Fruit fly (Drosophila melanogaster) whole organism, embryonic: ENCODE data around the gene Sox102F.

Experiments
- CG10321 ChIP-seq: fragments of 200-800 bp; sonication (Bioruptor generic); IDR thresholded peaks from 2 replicates; pipeline ENCODE4 v1.3.6; 2022; ENCODE audit warnings: missing biosample characterization, missing genetic modification characterization
- CG17359 ChIP-seq: fragments of 200-800 bp; sonication (Bioruptor generic); optimal IDR thresholded peaks from 3 replicates; lab custom pipeline; 2018; ENCODE audit warnings: missing biosample characterization, mild to moderate bottlenecking, missing genetic modification characterization, moderate library complexity
- Gug ChIP-seq: fragments of 200-800 bp; sonication (Bioruptor generic); IDR thresholded peaks from 4 replicates; pipeline ENCODE4 v1.3.6; 2022; ENCODE audit warnings: missing biosample characterization, missing genetic modification characterization
- HLH3B ChIP-seq: fragments of 200-800 bp; sonication (Bioruptor generic); IDR thresholded peaks from 2 replicates; pipeline ENCODE4 v1.3.6; 2022; ENCODE audit warnings: missing biosample characterization, missing genetic modification characterization
- MBD-R2 ChIP-seq: fragments of 200-800 bp; sonication (Bioruptor generic); IDR thresholded peaks from 2 replicates; pipeline ENCODE4 v1.3.6; 2022; ENCODE audit warnings: missing biosample characterization, missing genetic modification characterization
- Side ChIP-seq: fragments of 200-800 bp; sonication (Bioruptor generic); optimal IDR thresholded peaks from 2 replicates; lab custom pipeline; 2016; ENCODE audit warnings: missing biosample characterization, missing genetic modification characterization
- dmrt99B ChIP-seq: fragments of 200-800 bp; sonication (Bioruptor generic); optimal IDR thresholded peaks from 2 replicates; lab custom pipeline; 2018; ENCODE audit warnings: missing biosample characterization, mild to moderate bottlenecking, missing genetic modification characterization, moderate library complexity
- dpn ChIP-seq, 2 experiments: fragments of 200-800 bp; sonication (Bioruptor generic); optimal IDR thresholded peaks; 3 replicates each; lab custom pipeline; 2016; ENCODE audit warnings: missing biosample characterization in 2 of 2, missing genetic modification characterization in 2 of 2
- dysf ChIP-seq: fragments of 200-800 bp; sonication (Bioruptor generic); IDR thresholded peaks from 3 replicates; pipeline ENCODE4 v1.3.6; 2022; ENCODE audit warnings: missing biosample characterization, missing genetic modification characterization
- gce ChIP-seq: fragments of 200-800 bp; sonication (Bioruptor generic); IDR thresholded peaks from 3 replicates; pipeline ENCODE4 v1.3.6; 2022; ENCODE audit warnings: missing biosample characterization, missing genetic modification characterization
- ham ChIP-seq: fragments of 200-800 bp; sonication (Bioruptor generic); IDR thresholded peaks from 2 replicates; pipeline ENCODE4 v1.3.6; 2022; ENCODE audit warnings: missing biosample characterization, missing genetic modification characterization
- her ChIP-seq: fragments of 200-800 bp; sonication (Bioruptor generic); optimal IDR thresholded peaks from 2 replicates; lab custom pipeline; 2016; ENCODE audit warnings: missing biosample characterization, missing genetic modification characterization
- hth ChIP-seq: fragments of >200 bp; optimal IDR thresholded peaks from 2 replicates; lab custom pipeline; 2017; ENCODE audit warnings: inconsistent platforms

DNA sequence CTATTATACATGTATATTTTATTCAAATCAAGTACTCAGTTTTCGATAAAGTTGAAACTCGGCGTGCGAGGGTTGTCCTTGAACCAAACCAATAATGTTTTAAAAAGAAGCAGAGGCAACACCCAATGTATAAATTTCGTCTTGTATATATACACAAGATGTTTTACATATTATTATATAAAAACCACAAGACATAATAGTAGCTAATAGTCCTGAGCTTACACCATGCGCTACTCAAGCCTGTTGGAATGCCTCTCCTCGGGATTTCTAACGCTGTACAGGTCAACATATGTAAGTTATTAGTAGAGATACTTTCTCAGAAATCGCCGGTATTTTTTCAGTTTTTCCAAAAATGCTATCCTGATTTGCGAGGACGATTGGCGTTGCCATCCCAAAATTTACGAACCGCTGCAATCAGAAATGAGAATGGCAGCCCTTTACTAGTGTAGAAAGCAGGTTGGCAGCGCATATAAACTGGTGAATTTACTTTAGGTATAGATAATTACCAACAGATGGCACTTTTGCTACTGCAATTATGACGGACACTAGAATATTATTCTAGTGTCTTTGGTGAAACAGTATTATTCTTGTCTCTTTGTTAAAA is 1.4 kb upstream of the Sox102F start:
- TF ChIP-seq gce (GFP tag; lab: Robert Waterston, UW): no peak
- TF ChIP-seq hth (lab: Kevin White, UChicago): no peak
- TF ChIP-seq ham (GFP tag; lab: Robert Waterston, UW): no peak
- TF ChIP-seq MBD-R2 (GFP tag; lab: Robert Waterston, UW): no peak
- TF ChIP-seq dmrt99B: no peak
- TF ChIP-seq Gug (GFP tag; lab: Robert Waterston, UW): no peak
- no peak for TF ChIP-seq dysf (GFP tag; lab: Robert Waterston, UW)
- TF ChIP-seq her (GFP tag; lab: Kevin White, UChicago): no peak
- TF ChIP-seq Side (GFP tag; lab: Kevin White, UChicago): no peak
- no peak for TF ChIP-seq CG10321
- TF ChIP-seq dpn (GFP tag; optimal IDR thresholded peaks at IDR 0.05; lab: Kevin White, UChicago): no peak
- TF ChIP-seq CG17359 (tag; lab: Kevin White, UChicago): no peak
- no peak for TF ChIP-seq HLH3B
